Worm (Caenorhabditis elegans): ENCODE measurements around the gene C54F6.20.
A peak's percentile ranks its signal among the peaks of the same experiment; 100 is the strongest.

Gene C54F6.20

DNA sequence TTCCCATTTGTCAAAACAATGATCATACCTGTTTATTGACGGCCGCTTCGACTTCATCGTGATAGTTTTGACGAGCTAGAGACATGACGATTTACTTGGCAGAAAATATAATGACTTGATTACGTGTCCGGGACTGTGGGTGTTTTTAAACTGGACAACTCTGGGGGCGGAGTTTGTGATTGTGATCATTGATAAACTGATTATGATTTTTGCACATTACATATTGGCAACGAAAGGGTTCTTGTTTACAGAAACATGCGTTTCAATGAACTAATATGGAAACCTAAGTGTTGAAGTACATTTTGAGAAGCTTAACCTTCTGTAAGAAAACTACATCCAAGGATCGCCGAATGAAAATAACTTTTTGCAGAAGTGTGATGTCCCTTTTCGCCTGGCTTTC is 22.9 kb downstream of the C54F6.20 start, which contains the start of gene ftn-1:
TSS of gene ftn-1 (minus strand) at position 101 of the 400 bp plus-strand sequence.
- TF ChIP-seq ref-1 (GFP tag; conservative IDR thresholded peaks at IDR 0.05): no peak
- no peak for TF ChIP-seq T22C8.4 (GFP tag; IDR thresholded peaks at IDR 0.05)
- TF ChIP-seq tab-1 (GFP tag; IDR thresholded peaks at IDR 0.05): no peak

DNA sequence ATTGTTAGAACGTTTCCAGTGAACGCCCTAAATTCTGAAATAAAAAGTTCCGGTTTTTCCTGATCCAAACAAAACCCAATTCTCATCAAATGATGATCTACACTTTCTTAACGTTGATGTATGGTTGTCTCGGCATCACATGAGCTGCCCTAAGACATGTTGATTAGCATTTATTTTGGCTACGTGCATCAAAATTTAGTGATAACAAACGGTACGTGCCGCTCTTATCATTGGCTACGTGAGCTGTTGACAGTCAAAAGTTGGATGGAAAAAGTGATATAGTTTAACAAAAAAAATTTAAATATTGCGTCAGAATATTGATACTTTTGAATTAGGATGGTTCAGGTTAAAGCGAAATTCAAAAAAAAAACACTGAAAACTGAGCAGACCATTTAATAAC is 23.5 kb downstream of the C54F6.20 start:
- no peak for TF ChIP-seq ztf-23 (GFP tag; IDR thresholded peaks at IDR 0.05)
- no peak for TF ChIP-seq klf-2 (GFP tag; conservative IDR thresholded peaks at IDR 0.05)
- TF ChIP-seq flt-1 (GFP tag; IDR thresholded peaks at IDR 0.05): no peak
- TF ChIP-seq med-1 (GFP tag; optimal IDR thresholded peaks at IDR 0.05; ENCODE audit: insufficient read depth): no peak
- TF ChIP-seq ref-1 (GFP tag; conservative IDR thresholded peaks at IDR 0.05): no peak
- TF ChIP-seq T22C8.4 (GFP tag; IDR thresholded peaks at IDR 0.05): no peak
- TF ChIP-seq cog-1 (tag; optimal IDR thresholded peaks at IDR 0.05): no peak
- TF ChIP-seq tab-1 (GFP tag; IDR thresholded peaks at IDR 0.05): no peak
- TF ChIP-seq ztf-29 (GFP tag; IDR thresholded peaks at IDR 0.05): no peak

DNA sequence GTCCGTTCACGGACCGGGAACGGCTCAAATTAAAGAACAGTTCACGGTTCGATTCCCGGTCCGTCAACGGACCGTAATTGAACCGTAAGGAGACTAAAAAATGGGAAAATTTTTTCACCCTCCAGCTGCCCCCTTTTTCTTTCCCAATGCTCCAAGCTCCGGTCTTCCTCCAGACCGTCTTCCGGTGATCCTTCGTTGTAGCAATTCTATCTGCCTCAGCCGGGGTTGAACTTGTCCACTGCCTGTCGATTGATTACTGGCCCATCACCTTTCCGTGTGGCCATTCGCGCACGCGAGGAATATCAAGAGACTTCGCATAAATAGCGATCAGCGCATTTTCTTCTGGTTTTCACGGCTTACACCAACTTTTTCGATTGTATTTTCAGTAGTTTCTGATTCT is 24.0 kb downstream of the C54F6.20 start:
- peak; percentile 89 for TF ChIP-seq flt-1 (GFP tag; IDR thresholded peaks at IDR 0.05)
- TF ChIP-seq tab-1 (GFP tag; IDR thresholded peaks at IDR 0.05): peak; percentile 79
- peak; percentile 81 for TF ChIP-seq ztf-23 (GFP tag; IDR thresholded peaks at IDR 0.05)
- peak; percentile 59; the same call in 1 of the 2 replicates for TF ChIP-seq klf-2 (GFP tag; conservative IDR thresholded peaks at IDR 0.05)

DNA sequence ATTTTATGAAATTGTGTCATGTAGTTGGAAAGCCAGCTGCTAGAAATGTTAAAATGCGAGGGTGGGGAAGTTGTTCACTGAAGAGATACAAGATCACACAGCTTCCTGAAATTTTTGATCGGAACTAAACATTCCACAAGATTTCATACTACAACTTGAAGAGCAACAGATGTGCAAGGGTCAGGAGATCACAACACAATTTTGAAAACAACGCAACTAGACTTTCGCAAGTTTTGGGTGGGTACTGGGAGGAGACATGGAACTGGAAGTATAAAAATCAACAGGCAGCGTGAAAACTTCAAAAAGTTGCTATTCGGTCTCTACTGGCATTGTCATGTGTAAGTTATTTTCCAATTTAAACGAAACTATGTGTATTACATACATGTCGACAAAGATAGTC is 27.3 kb downstream of the C54F6.20 start, which contains the start of gene F19F10.3:
TSS of gene F19F10.3 (plus strand) at position 301 of the 400 bp plus-strand sequence.
- TF ChIP-seq med-1 (GFP tag; optimal IDR thresholded peaks at IDR 0.05; ENCODE audit: insufficient read depth) (no peak), flt-1 (GFP tag; IDR thresholded peaks at IDR 0.05) (no peak), klf-2 (GFP tag; conservative IDR thresholded peaks at IDR 0.05) (no peak), ref-1 (GFP tag; conservative IDR thresholded peaks at IDR 0.05) (no peak), ztf-23 (GFP tag; IDR thresholded peaks at IDR 0.05) (no peak), tab-1 (GFP tag; IDR thresholded peaks at IDR 0.05) (no peak), T22C8.4 (GFP tag; IDR thresholded peaks at IDR 0.05) (no peak), cog-1 (tag; optimal IDR thresholded peaks at IDR 0.05) (no peak), ztf-29 (GFP tag; IDR thresholded peaks at IDR 0.05) (no peak)

DNA sequence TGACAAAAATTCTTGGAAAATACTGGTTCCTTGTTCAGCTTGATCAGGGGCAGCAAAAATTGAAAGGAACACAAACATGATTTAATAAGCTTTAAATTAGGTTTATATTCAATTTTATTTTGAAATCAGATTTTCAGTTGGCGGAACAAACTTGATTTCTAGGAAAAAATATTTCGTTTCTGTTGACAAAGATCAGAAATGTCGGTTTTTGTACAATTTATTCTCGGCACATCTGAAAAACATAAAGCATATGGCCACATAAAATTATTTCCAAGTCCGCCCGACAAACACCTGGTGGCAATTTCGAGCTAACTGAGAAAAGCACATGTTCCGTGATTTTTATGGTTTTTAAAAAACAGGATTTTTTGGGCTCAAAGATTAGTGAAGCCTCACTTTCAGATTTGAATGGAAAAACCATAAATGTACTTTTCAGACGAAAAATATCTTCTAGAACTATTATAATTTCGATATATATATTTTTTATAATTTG is 29.4 kb downstream of the C54F6.20 start, which contains the start of gene ttr-10:
TSS of gene ttr-10 (minus strand) at position 51 of the 490 bp plus-strand sequence.
- TF ChIP-seq ref-1 (GFP tag; conservative IDR thresholded peaks at IDR 0.05) (no peak), flt-1 (GFP tag; IDR thresholded peaks at IDR 0.05) (no peak), ztf-29 (GFP tag; IDR thresholded peaks at IDR 0.05) (no peak), cog-1 (tag; optimal IDR thresholded peaks at IDR 0.05) (no peak), med-1 (GFP tag; optimal IDR thresholded peaks at IDR 0.05; ENCODE audit: insufficient read depth) (no peak), ztf-23 (GFP tag; IDR thresholded peaks at IDR 0.05) (no peak), klf-2 (GFP tag; conservative IDR thresholded peaks at IDR 0.05) (no peak), tab-1 (GFP tag; IDR thresholded peaks at IDR 0.05) (no peak), T22C8.4 (GFP tag; IDR thresholded peaks at IDR 0.05) (no peak)

DNA sequence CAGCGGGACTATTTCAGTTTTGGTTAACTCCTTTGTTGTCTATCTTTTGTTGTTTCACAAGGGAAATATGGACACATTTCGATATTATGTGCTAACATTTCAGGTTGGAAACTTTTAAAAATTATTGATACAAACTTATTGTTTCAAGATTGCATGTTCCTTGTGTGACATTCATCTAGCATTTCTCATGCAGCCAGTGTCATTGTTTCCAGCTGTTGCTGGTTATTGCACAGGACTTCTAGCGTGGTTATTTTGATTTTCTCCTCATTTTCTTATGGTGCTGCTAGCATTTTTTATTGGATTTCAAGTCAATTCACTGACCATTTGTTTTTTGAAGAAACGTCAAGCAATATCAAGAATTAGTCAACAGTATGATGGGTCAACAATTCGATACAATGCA is 31.3 kb downstream of the C54F6.20 start:
- TF ChIP-seq ztf-29 (GFP tag; IDR thresholded peaks at IDR 0.05): no peak
- TF ChIP-seq flt-1 (GFP tag; IDR thresholded peaks at IDR 0.05): no peak
- no peak for TF ChIP-seq ztf-23 (GFP tag; IDR thresholded peaks at IDR 0.05)
- no peak for TF ChIP-seq klf-2 (GFP tag; conservative IDR thresholded peaks at IDR 0.05)

DNA sequence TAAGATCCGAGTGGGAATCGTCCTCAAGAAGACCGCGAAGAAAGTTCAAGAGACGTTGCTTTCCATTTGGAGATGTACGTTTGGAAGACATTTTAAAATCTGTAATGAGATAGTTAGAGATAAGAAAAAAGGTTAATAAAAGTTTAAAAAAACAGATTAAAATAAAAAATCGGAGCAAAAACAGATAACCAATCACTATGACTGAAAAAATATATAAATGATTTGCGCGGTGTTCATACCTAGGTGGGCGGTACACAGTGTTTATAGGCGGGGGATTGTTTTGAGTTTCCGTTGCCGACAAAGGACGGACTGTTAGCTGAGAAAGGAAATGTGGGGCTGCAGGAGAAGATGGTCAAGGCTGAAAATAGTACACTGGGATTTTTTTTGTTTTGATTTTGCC is 34.1 kb downstream of the C54F6.20 start, which contains the start of gene ets-7:
TSS of gene ets-7 (minus strand) at position 101 of the 400 bp plus-strand sequence.
- TF ChIP-seq ztf-29 (GFP tag; IDR thresholded peaks at IDR 0.05) (no peak), med-1 (GFP tag; optimal IDR thresholded peaks at IDR 0.05; ENCODE audit: insufficient read depth) (no peak), klf-2 (GFP tag; conservative IDR thresholded peaks at IDR 0.05) (no peak), flt-1 (GFP tag; IDR thresholded peaks at IDR 0.05) (no peak)

DNA sequence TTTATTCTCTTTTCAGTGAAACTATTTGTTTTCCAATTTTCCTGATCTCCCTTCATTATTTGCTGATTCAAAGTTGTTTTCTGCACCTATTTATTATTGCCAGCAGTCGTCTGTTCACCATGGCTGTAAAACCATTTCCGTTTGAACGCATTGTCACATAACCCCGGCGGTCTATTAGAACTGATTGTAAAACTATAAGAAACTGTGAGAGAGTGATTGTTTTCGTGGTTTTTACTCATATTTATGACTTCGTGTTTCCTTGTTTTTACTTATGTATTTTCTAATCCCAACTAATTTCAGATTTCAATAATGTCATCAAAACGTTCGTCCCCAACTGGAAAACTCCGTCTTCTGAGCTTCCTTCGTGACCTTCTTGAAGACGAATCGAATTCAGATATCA is 38.4 kb downstream of the C54F6.20 start, which contains the start of gene F19F10.1:
TSS of gene F19F10.1 (plus strand) at position 301 of the 400 bp plus-strand sequence.
- TF ChIP-seq T22C8.4 (GFP tag; IDR thresholded peaks at IDR 0.05) (no peak), ztf-23 (GFP tag; IDR thresholded peaks at IDR 0.05) (no peak), flt-1 (GFP tag; IDR thresholded peaks at IDR 0.05) (no peak), klf-2 (GFP tag; conservative IDR thresholded peaks at IDR 0.05) (no peak), med-1 (GFP tag; optimal IDR thresholded peaks at IDR 0.05; ENCODE audit: insufficient read depth) (no peak), cog-1 (tag; optimal IDR thresholded peaks at IDR 0.05) (no peak), ztf-29 (GFP tag; IDR thresholded peaks at IDR 0.05) (no peak), ref-1 (GFP tag; conservative IDR thresholded peaks at IDR 0.05) (no peak), tab-1 (GFP tag; IDR thresholded peaks at IDR 0.05) (no peak)

DNA sequence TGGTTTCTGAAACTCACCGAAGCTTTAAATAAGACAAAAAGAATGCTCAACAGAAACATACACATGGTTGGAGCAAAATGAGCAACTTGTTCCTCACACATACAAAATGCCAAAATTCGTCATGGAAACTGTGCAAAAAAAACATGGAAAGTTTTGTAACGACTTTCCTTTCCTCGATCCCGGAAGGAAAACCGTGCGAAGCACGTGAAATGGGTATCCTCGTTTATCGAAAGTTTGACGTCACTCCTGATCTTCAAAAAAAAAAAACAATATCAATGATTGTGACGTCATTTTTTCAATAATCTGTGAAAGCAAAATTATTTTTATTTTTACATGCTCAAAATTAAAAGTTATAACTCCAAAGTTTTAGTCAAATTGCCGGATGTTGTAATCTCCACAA is 45.7 kb downstream of the C54F6.20 start, which contains the start of gene clec-212:
TSS of gene clec-212 (minus strand) at position 101 of the 400 bp plus-strand sequence.
- TF ChIP-seq ref-1 (GFP tag; conservative IDR thresholded peaks at IDR 0.05): no peak
- no peak for TF ChIP-seq cog-1 (tag; optimal IDR thresholded peaks at IDR 0.05)
- no peak for TF ChIP-seq med-1 (GFP tag; optimal IDR thresholded peaks at IDR 0.05; ENCODE audit: insufficient read depth)
- no peak for TF ChIP-seq T22C8.4 (GFP tag; IDR thresholded peaks at IDR 0.05)
- TF ChIP-seq klf-2 (GFP tag; conservative IDR thresholded peaks at IDR 0.05): no peak
- TF ChIP-seq ztf-23 (GFP tag; IDR thresholded peaks at IDR 0.05): no peak
- no peak for TF ChIP-seq ztf-29 (GFP tag; IDR thresholded peaks at IDR 0.05)
- TF ChIP-seq flt-1 (GFP tag; IDR thresholded peaks at IDR 0.05): no peak
- no peak for TF ChIP-seq tab-1 (GFP tag; IDR thresholded peaks at IDR 0.05)

DNA sequence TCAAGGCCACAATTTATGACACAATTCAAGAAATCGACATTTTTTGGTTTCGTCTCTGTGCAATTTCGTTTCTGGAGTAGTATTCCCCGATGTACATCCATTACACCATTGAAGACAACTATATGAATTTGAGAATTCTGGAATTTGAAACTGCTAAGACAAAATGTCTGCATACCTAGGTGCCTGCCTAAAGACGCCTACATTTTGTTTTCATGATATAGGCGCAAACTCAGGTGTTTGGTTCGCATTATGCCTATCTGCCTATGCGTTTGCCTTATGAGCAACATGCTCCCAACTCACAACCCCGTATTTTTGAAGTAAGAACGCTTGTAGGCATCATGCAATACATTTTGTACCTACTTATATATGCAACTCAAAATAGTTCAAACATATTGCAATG is 46.4 kb downstream of the C54F6.20 start, which contains the start of gene F19F10.14:
TSS of gene F19F10.14 (minus strand) at position 101 of the 400 bp plus-strand sequence.
- no peak for TF ChIP-seq ztf-29 (GFP tag; IDR thresholded peaks at IDR 0.05)
- TF ChIP-seq med-1 (GFP tag; optimal IDR thresholded peaks at IDR 0.05; ENCODE audit: insufficient read depth): no peak
- TF ChIP-seq flt-1 (GFP tag; IDR thresholded peaks at IDR 0.05): no peak
- no peak for TF ChIP-seq ref-1 (GFP tag; conservative IDR thresholded peaks at IDR 0.05)
- TF ChIP-seq tab-1 (GFP tag; IDR thresholded peaks at IDR 0.05): no peak
- TF ChIP-seq cog-1 (tag; optimal IDR thresholded peaks at IDR 0.05): no peak
- TF ChIP-seq T22C8.4 (GFP tag; IDR thresholded peaks at IDR 0.05): no peak
- no peak for TF ChIP-seq klf-2 (GFP tag; conservative IDR thresholded peaks at IDR 0.05)
- TF ChIP-seq ztf-23 (GFP tag; IDR thresholded peaks at IDR 0.05): no peak
